Worm (Caenorhabditis elegans): ENCODE data around the gene str-123.

str-123 gene

DNA sequence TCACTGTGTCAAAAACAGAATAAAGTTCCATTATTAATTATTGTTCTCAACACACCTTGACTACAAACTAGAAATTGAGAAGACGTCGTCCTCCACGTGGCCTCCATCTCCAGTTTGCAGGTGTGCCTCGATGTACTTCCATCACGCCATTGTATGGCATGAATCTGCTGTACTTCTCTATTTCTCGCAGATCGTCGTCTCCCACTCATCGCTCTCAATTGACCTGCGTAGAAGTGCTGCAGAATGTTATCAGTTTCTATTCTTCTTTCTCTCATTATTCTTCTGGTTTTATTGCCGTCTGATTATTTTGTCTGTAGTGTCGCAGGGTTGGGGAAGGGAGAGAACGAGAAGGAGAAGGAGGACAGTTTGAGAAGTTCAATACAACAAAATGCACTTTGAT is 30.5 kb upstream of the str-123 start (continued):
- TF ChIP-seq nhr-25 (tag; optimal IDR thresholded peaks at IDR 0.05; ENCODE audit: borderline replicate concordance, insufficient read depth) (peak; percentile 65), F10B5.3 (tag; optimal IDR thresholded peaks at IDR 0.05) (no peak), dve-1 (tag; optimal IDR thresholded peaks at IDR 0.05; ENCODE audit: insufficient read depth) (peak; percentile 88), set-16 (GFP tag; IDR thresholded peaks at IDR 0.05) (no peak), unc-39 (tag; optimal IDR thresholded peaks at IDR 0.05) (no peak), php-3 (GFP tag; IDR thresholded peaks at IDR 0.05) (peak; percentile 84), mep-1 (tag; optimal IDR thresholded peaks at IDR 0.05) (peak; percentile 64), mxl-2 (GFP tag; conservative IDR thresholded peaks at IDR 0.05) (0 out of 2 replicates have a peak, but pooled peaks have one; percentile 20), ztf-7 (tag; optimal IDR thresholded peaks at IDR 0.05) (no peak), ceh-20 (GFP tag; IDR thresholded peaks at IDR 0.05) (0 out of 2 replicates have a peak, but pooled peaks have one; percentile 30)

DNA sequence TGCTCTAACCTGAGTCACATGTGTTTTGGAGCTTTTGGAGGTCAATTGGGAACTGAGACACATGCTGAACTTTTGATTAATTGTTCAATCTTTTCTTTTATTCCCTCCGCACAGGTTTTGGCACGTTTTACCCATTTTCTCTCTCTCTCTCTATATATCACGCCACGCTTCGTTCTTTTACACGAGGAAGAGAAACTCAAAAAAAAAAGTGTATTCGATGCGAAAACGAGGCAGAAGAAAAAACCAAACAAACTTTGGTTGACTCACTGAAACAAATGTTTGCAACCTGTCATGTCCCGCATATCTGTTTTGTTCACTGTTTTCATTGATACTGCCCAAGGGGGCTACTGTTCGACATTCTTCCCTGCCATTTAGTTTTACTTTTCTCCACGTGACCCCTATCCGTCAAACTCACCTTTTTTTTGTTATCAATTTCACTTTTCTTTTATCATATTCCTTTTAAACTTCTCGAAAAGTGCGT is 28.8 kb upstream of the str-123 start:
- TF ChIP-seq arid-1 (GFP tag; conservative IDR thresholded peaks at IDR 0.05), result no peak
- peak; percentile 35 for TF ChIP-seq nhr-28 (tag; optimal IDR thresholded peaks at IDR 0.05)
- TF ChIP-seq T20F7.1 (GFP tag; optimal IDR thresholded peaks at IDR 0.05), result peak; percentile 16
- no peak for TF ChIP-seq lir-3 (tag; optimal IDR thresholded peaks at IDR 0.05)
- peak; percentile 75 for TF ChIP-seq hlh-30 (tag; optimal IDR thresholded peaks at IDR 0.05; ENCODE audit: insufficient read depth)
- no peak for TF ChIP-seq ces-1 (GFP tag; optimal IDR thresholded peaks at IDR 0.05)
- TF ChIP-seq zip-11 (GFP tag; IDR thresholded peaks at IDR 0.05), result no peak
- peak; percentile 4 for TF ChIP-seq dve-1 (tag; optimal IDR thresholded peaks at IDR 0.05; ENCODE audit: insufficient read depth)
- TF ChIP-seq dmd-6 (GFP tag; IDR thresholded peaks at IDR 0.05), result peak; percentile 49
- TF ChIP-seq ZK337.2 (GFP tag; IDR thresholded peaks at IDR 0.05), result no peak
- TF ChIP-seq hlh-11 (tag; optimal IDR thresholded peaks at IDR 0.05), result peak; percentile 80
- 0 out of 2 replicates have a peak, but pooled peaks have one; percentile 49 for TF ChIP-seq tra-1 (GFP tag; IDR thresholded peaks at IDR 0.05)
- TF ChIP-seq daf-16 (GFP tag; optimal IDR thresholded peaks at IDR 0.05), result peak in 1 of 2 experiments; percentile 45
- TF ChIP-seq daf-16 (tag; optimal IDR thresholded peaks at IDR 0.05), result no peak
- no peak for TF ChIP-seq duxl-1 (tag; optimal IDR thresholded peaks at IDR 0.05; ENCODE audit: poor library complexity)
- TF ChIP-seq nhr-42 (GFP tag; IDR thresholded peaks at IDR 0.05), result no peak
- TF ChIP-seq lin-29 (GFP tag; IDR thresholded peaks at IDR 0.05), result 0 out of 2 replicates have a peak, but pooled peaks have one; percentile 25
- TF ChIP-seq snpc-1.2 (GFP tag; IDR thresholded peaks at IDR 0.05), result no peak
- no peak for TF ChIP-seq zfp-3 (GFP tag; conservative IDR thresholded peaks at IDR 0.05)
- TF ChIP-seq nhr-48 (tag; optimal IDR thresholded peaks at IDR 0.05), result peak; percentile 43
- peak; percentile 85 for TF ChIP-seq mxl-3 (GFP tag; optimal IDR thresholded peaks at IDR 0.05)
- peak in 1 of 2 experiments; percentile 87 for TF ChIP-seq mdl-1 (tag; optimal IDR thresholded peaks at IDR 0.05)
- TF ChIP-seq zip-2 (tag; optimal IDR thresholded peaks at IDR 0.05), result no peak
- no peak for TF ChIP-seq mxl-2 (GFP tag; conservative IDR thresholded peaks at IDR 0.05)
- TF ChIP-seq Y105C5A.15 (GFP tag; IDR thresholded peaks at IDR 0.05), result no peak
- TF ChIP-seq lin-13 (GFP tag; optimal IDR thresholded peaks at IDR 0.05), result no peak
- no peak for TF ChIP-seq hif-1 (tag; optimal IDR thresholded peaks at IDR 0.05)
- TF ChIP-seq jun-1 (tag; optimal IDR thresholded peaks at IDR 0.05), result no peak

DNA sequence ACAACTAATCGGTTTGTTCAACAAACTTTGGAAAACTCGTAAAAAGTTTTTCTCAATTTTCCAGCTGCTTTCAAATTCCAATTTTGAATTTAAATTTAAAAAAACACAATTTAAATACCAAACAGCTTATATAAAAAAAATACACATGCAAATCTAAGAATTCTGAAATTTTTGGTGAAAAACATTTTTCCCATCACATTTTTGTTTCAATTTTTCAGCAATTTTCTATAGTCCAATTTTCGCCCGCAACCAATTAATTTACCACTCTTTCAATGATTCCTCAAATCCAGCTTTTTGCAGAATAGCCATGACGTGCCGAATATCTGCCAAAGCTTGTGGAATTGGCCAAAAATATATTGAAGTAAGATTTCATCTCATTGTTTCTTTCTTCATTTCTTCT is 28.4 kb upstream of the str-123 start, which contains the start of gene cept-1:
TSS of gene cept-1 (plus strand) at position 301 of the 400 bp plus-strand sequence.
- TF ChIP-seq unc-130 (GFP tag; optimal IDR thresholded peaks at IDR 0.05) (no peak), dmd-6 (GFP tag; IDR thresholded peaks at IDR 0.05) (0 out of 2 replicates have a peak, but pooled peaks have one; percentile 4)

Data from whole organism, L4 larva.